Worm (Caenorhabditis elegans) whole organism, L1 larva: ENCODE results near the gene F07E5.13.

Experiments used
- C16A3.4 ChIP-seq: fragments of 150-350 bp; optimal IDR thresholded peaks from 2 replicates; lab custom pipeline; 2014; ENCODE audit warnings: missing biosample characterization, missing genetic modification characterization
- F16B12.6 ChIP-seq: fragments of 150-350 bp; optimal IDR thresholded peaks from 2 replicates; lab custom pipeline; 2014; ENCODE audit warnings: missing biosample characterization, missing genetic modification characterization
- ceh-63 ChIP-seq: fragments of 200-800 bp; sonication (Bioruptor generic); optimal IDR thresholded peaks from 2 replicates; lab custom pipeline; 2018; ENCODE audit warnings: mild to moderate bottlenecking, missing genetic modification characterization, missing compliant biosample characterization
- ceh-88 ChIP-seq: fragments of 200-800 bp; sonication (Bioruptor generic); IDR thresholded peaks from 2 replicates; pipeline ENCODE4 v1.3.6; 2022; ENCODE audit warnings: missing genetic modification characterization, missing compliant biosample characterization
- dpl-1 ChIP-seq, 3 experiments: fragments of 150-350 bp in 2 of 3; sonication (generic microtip) in 1 of 3; optimal IDR thresholded peaks; 2 replicates each; lab custom pipeline; 2014 to 2017; ENCODE audit warnings: missing biosample characterization in 3 of 3, missing genetic modification characterization in 3 of 3, missing genetic modification reagents in 3 of 3
- efl-1 ChIP-seq, 4 experiments: fragments of 150-350 bp; optimal IDR thresholded peaks in 3 of 4; peaks in 1 of 4; 1 replicate in 1 of 4; 2 replicates in 3 of 4; lab custom pipeline; 2014; ENCODE audit warnings: missing biosample characterization in 2 of 4, missing genetic modification characterization in 2 of 4, missing genetic modification reagents in 2 of 4
- efl-3 ChIP-seq: fragments of 200-800 bp; sonication (Bioruptor generic); optimal IDR thresholded peaks from 2 replicates; lab custom pipeline; 2018; ENCODE audit warnings: mild to moderate bottlenecking, missing genetic modification characterization, missing compliant biosample characterization
- elt-2 ChIP-seq: sonication (generic microtip); optimal IDR thresholded peaks from 2 replicates; lab custom pipeline; 2016; ENCODE audit warnings: missing genetic modification characterization, mild to moderate bottlenecking, inconsistent platforms, missing compliant biosample characterization, missing genetic modification reagents
- ets-5 ChIP-seq: fragments of 200-800 bp; sonication (Bioruptor generic); IDR thresholded peaks from 2 replicates; pipeline ENCODE4 v1.3.6; 2022; ENCODE audit warnings: missing genetic modification characterization, missing compliant biosample characterization
- fkh-10 ChIP-seq: sonication (generic microtip); optimal IDR thresholded peaks from 2 replicates; lab custom pipeline; 2017; ENCODE audit warnings: missing biosample characterization, missing genetic modification reagents, missing genetic modification characterization
- fkh-8 ChIP-seq: sonication (generic microtip); optimal IDR thresholded peaks from 2 replicates; lab custom pipeline; 2016; ENCODE audit warnings: mild to moderate bottlenecking, missing genetic modification characterization, missing compliant biosample characterization
- fos-1 ChIP-seq: fragments of 150-350 bp; optimal IDR thresholded peaks from 2 replicates; lab custom pipeline; 2014; ENCODE audit warnings: missing biosample characterization, missing genetic modification characterization
- hpl-2 ChIP-seq: fragments of 150-350 bp; optimal IDR thresholded peaks from 2 replicates; lab custom pipeline; 2014; ENCODE audit warnings: missing biosample characterization, missing genetic modification reagents, missing genetic modification characterization
- jun-1 ChIP-seq: fragments of 150-350 bp; optimal IDR thresholded peaks from 2 replicates; lab custom pipeline; 2014; ENCODE audit warnings: missing biosample characterization, missing genetic modification reagents, missing genetic modification characterization
- lin-13 ChIP-seq: fragments of 150-350 bp; optimal IDR thresholded peaks from 2 replicates; lab custom pipeline; 2014; ENCODE audit warnings: missing biosample characterization, missing genetic modification reagents, missing genetic modification characterization
- lin-15B ChIP-seq: fragments of 150-350 bp; sonication (generic microtip); optimal IDR thresholded peaks from 3 replicates; lab custom pipeline; 2014; ENCODE audit warnings: missing biosample characterization, missing genetic modification characterization
- lin-35 ChIP-seq, 2 experiments: fragments of 150-350 bp; optimal IDR thresholded peaks; 2 replicates each; lab custom pipeline; 2014; ENCODE audit warnings: missing biosample characterization in 2 of 2, missing genetic modification characterization in 2 of 2, missing genetic modification reagents in 2 of 2
- lin-39 ChIP-seq: fragments of 150-350 bp; optimal IDR thresholded peaks from 2 replicates; lab custom pipeline; 2014; ENCODE audit warnings: missing biosample characterization, missing genetic modification reagents, missing genetic modification characterization
- lir-3 ChIP-seq: sonication (generic microtip); optimal IDR thresholded peaks from 2 replicates; lab custom pipeline; 2016; ENCODE audit warnings: mild to moderate bottlenecking, missing genetic modification characterization, moderate library complexity, missing compliant biosample characterization; ENCODE audit not compliant: poor library complexity
- lsy-2 ChIP-seq, 2 experiments: fragments of 150-350 bp; optimal IDR thresholded peaks; 2 replicates each; lab custom pipeline; 2014; ENCODE audit warnings: missing biosample characterization in 2 of 2, missing genetic modification characterization in 2 of 2
- mab-9 ChIP-seq: fragments of 200-800 bp; sonication (Bioruptor generic); IDR thresholded peaks from 2 replicates; pipeline ENCODE4 v1.3.6; 2022; ENCODE audit warnings: missing genetic modification reagents, missing genetic modification characterization, missing compliant biosample characterization
- mef-2 ChIP-seq: fragments of 150-350 bp; optimal IDR thresholded peaks from 2 replicates; lab custom pipeline; 2014; ENCODE audit warnings: missing biosample characterization, missing genetic modification characterization
- mep-1 ChIP-seq: fragments of 150-350 bp; optimal IDR thresholded peaks from 2 replicates; lab custom pipeline; 2014; ENCODE audit warnings: missing biosample characterization, missing genetic modification characterization
- nhr-12 ChIP-seq: sonication (generic microtip); optimal IDR thresholded peaks from 2 replicates; lab custom pipeline; 2017; ENCODE audit warnings: missing biosample characterization, missing genetic modification characterization
- nhr-20 ChIP-seq: sonication (generic microtip); optimal IDR thresholded peaks from 2 replicates; lab custom pipeline; 2016; ENCODE audit warnings: mild to moderate bottlenecking, missing genetic modification characterization, missing compliant biosample characterization
- nhr-47 ChIP-seq: sonication (generic microtip); optimal IDR thresholded peaks from 2 replicates; lab custom pipeline; 2016; ENCODE audit warnings: mild to moderate bottlenecking, missing genetic modification characterization, moderate library complexity, missing compliant biosample characterization
- nhr-71 ChIP-seq: sonication (generic microtip); optimal IDR thresholded peaks from 2 replicates; lab custom pipeline; 2016; ENCODE audit warnings: mild to moderate bottlenecking, missing genetic modification characterization, moderate library complexity, missing compliant biosample characterization
- nhr-84 ChIP-seq: sonication (generic microtip); optimal IDR thresholded peaks from 2 replicates; lab custom pipeline; 2017; ENCODE audit warnings: missing biosample characterization, missing genetic modification characterization
- nhr-85 ChIP-seq: sonication (generic microtip); peaks from one replicate; lab custom pipeline; 2016; ENCODE audit warnings: missing genetic modification characterization, inconsistent platforms, missing compliant biosample characterization
- nhr-90 ChIP-seq: sonication (generic microtip); optimal IDR thresholded peaks from 2 replicates; lab custom pipeline; 2016; ENCODE audit warnings: mild to moderate bottlenecking, missing genetic modification characterization, missing compliant biosample characterization; ENCODE audit not compliant: poor library complexity
- pag-3 ChIP-seq: sonication (generic microtip); optimal IDR thresholded peaks from 2 replicates; lab custom pipeline; 2017; ENCODE audit warnings: missing genetic modification characterization, mild to moderate bottlenecking, missing compliant biosample characterization, antibody characterized with exemption, borderline replicate concordance; ENCODE audit not compliant: insufficient read depth
- pqm-1 ChIP-seq: sonication (generic microtip); optimal IDR thresholded peaks from 3 replicates; lab custom pipeline; 2017; ENCODE audit warnings: missing biosample characterization, missing genetic modification characterization
- snpc-4 ChIP-seq: fragments of 150-350 bp; optimal IDR thresholded peaks from 2 replicates; lab custom pipeline; 2014; ENCODE audit warnings: missing biosample characterization, missing genetic modification characterization
- sox-4 ChIP-seq: sonication (generic microtip); optimal IDR thresholded peaks from 2 replicates; lab custom pipeline; 2016; ENCODE audit warnings: missing genetic modification characterization, missing compliant biosample characterization
- sptf-1 ChIP-seq: fragments of 150-350 bp; optimal IDR thresholded peaks from 2 replicates; lab custom pipeline; 2014; ENCODE audit warnings: missing biosample characterization, missing genetic modification characterization
- sup-37 ChIP-seq: fragments of 200-800 bp; sonication (Bioruptor generic); optimal IDR thresholded peaks from 2 replicates; lab custom pipeline; 2018; ENCODE audit warnings: mild to moderate bottlenecking, missing genetic modification characterization, missing compliant biosample characterization
- tbx-2 ChIP-seq: sonication (generic microtip); optimal IDR thresholded peaks from 2 replicates; lab custom pipeline; 2016; ENCODE audit warnings: missing genetic modification characterization, missing compliant biosample characterization
- unc-30 ChIP-seq: sonication (generic microtip); optimal IDR thresholded peaks from 2 replicates; lab custom pipeline; 2017; ENCODE audit warnings: missing biosample characterization, missing genetic modification characterization
- unc-62 ChIP-seq: fragments of 150-350 bp; optimal IDR thresholded peaks from 2 replicates; lab custom pipeline; 2014; ENCODE audit warnings: missing biosample characterization, missing genetic modification reagents, missing genetic modification characterization
- unc-86 ChIP-seq: sonication (generic microtip); optimal IDR thresholded peaks from 2 replicates; lab custom pipeline; 2016; ENCODE audit warnings: missing genetic modification characterization, missing compliant biosample characterization

Gene F07E5.13

ce11 chrII:2033286-2033685, 30.6 kb downstream of the F07E5.13 start, which contains the start of gene F59H6.14:
Gene F59H6.14, plus strand, starts transcription at chrII:2033586.
- TF ChIP-seq lin-15B (tag; lab: Kevin White, UChicago) (no peak), efl-3 (no peak), nhr-20 (tag; lab: Kevin White, UChicago) (no peak), pqm-1 (tag; lab: Kevin White, UChicago) (no peak), mep-1 (tag; lab: Kevin White, UChicago) (no peak), ets-5 (no peak), sptf-1 (no peak), tbx-2 (tag; lab: Kevin White, UChicago) (no peak), nhr-85 (tag; lab: Kevin White, UChicago) (no peak), dpl-1 (GFP tag; optimal IDR thresholded peaks at IDR 0.05; lab: Kevin White, UChicago) (no peak), sup-37 (no peak), nhr-90 (no peak), fos-1 (tag; lab: Kevin White, UChicago) (no peak), fkh-10 (GFP tag; lab: Kevin White, UChicago) (no peak)

ce11 chrII:2032282-2032681, 31.6 kb downstream of the F07E5.13 start, which contains the start of gene btb-4:
Gene btb-4, plus strand, starts transcription at chrII:2032316.
- peak; percentile 33 to 90 for TF ChIP-seq efl-1 (optimal IDR thresholded peaks at IDR 0.05; lab: Kevin White, UChicago)
- TF ChIP-seq efl-1 (GFP tag; optimal IDR thresholded peaks at IDR 0.05 in 1 of 2; lab: Kevin White, UChicago) = peak; percentile 81 to 98
- TF ChIP-seq lsy-2 (tag; optimal IDR thresholded peaks at IDR 0.05; lab: Kevin White, UChicago) = peak in 1 of 2 experiments; percentile 20
- peak; percentile 51 to 77 (median 75) for TF ChIP-seq dpl-1 (GFP tag; optimal IDR thresholded peaks at IDR 0.05; lab: Kevin White, UChicago)
- TF ChIP-seq lin-35 (GFP tag; optimal IDR thresholded peaks at IDR 0.05; lab: Kevin White, UChicago) = peak; percentile 60 to 90

ce11 chrII:2031852-2032251, 32.0 kb downstream of the F07E5.13 start, which contains the start of gene bath-5:
Gene bath-5, minus strand, starts transcription at chrII:2031952.
- TF ChIP-seq lin-39 (tag; lab: Kevin White, UChicago) = no peak
- TF ChIP-seq snpc-4 = no peak

ce11 chrII:2030367-2030766, 33.5 kb downstream of the F07E5.13 start, which contains the start of gene bath-3:
Gene bath-3, minus strand, starts transcription at chrII:2030467.
- TF ChIP-seq nhr-84 (tag; lab: Kevin White, UChicago) = no peak
- TF ChIP-seq unc-30 (tag; lab: Kevin White, UChicago) = no peak
- TF ChIP-seq F16B12.6 (tag; lab: Kevin White, UChicago) = no peak
- no peak for TF ChIP-seq lin-13
- TF ChIP-seq, all 84 proteins: peak for 0

ce11 chrII:2028712-2029111, 35.2 kb downstream of the F07E5.13 start, which contains the start of gene bath-1:
Gene bath-1, minus strand, starts transcription at chrII:2028812.
- TF ChIP-seq nhr-71 (tag; lab: Kevin White, UChicago) (no peak), nhr-90 (no peak), mef-2 (tag; lab: Kevin White, UChicago) (no peak), ceh-88 (no peak), elt-2 (tag; lab: Kevin White, UChicago) (no peak), sox-4 (tag; lab: Kevin White, UChicago) (no peak), unc-62 (GFP tag; lab: Kevin White, UChicago) (no peak), mab-9 (GFP tag; lab: Robert Waterston, UW) (no peak)

- TF ChIP-seq pag-3 = no peak
- no peak for TF ChIP-seq fkh-8 (tag; lab: Kevin White, UChicago)
- no peak for TF ChIP-seq ceh-63
- no peak for TF ChIP-seq unc-30 (tag; lab: Kevin White, UChicago)
- no peak for TF ChIP-seq unc-62 (GFP tag; lab: Kevin White, UChicago)
- no peak for TF ChIP-seq lir-3 (tag; lab: Kevin White, UChicago)
- no peak for TF ChIP-seq nhr-47 (tag; lab: Kevin White, UChicago)
- TF ChIP-seq C16A3.4 (tag; lab: Kevin White, UChicago) = no peak
- no peak for TF ChIP-seq mef-2 (tag; lab: Kevin White, UChicago)
- TF ChIP-seq tbx-2 (tag; lab: Kevin White, UChicago) = no peak
- no peak for TF ChIP-seq dpl-1 (GFP tag; optimal IDR thresholded peaks at IDR 0.05; lab: Kevin White, UChicago)
- TF ChIP-seq nhr-90 = no peak
- no peak for TF ChIP-seq nhr-12 (tag; lab: Kevin White, UChicago)
- TF ChIP-seq efl-3 = no peak
- no peak for TF ChIP-seq mab-9 (GFP tag; lab: Robert Waterston, UW)
- no peak for TF ChIP-seq hpl-2 (GFP tag; lab: Kevin White, UChicago)
- TF ChIP-seq unc-86 (tag; lab: Kevin White, UChicago) = no peak
- TF ChIP-seq lin-13 = no peak
- no peak for TF ChIP-seq jun-1 (tag; lab: Kevin White, UChicago)
- TF ChIP-seq, all 84 proteins: peak for 0
Observed at ce11 chrII:2026525-2026924, 37.4 kb downstream of the F07E5.13 start, which contains the start of gene bath-21. Gene bath-21, minus strand, starts transcription at chrII:2026625.
